Worm (Caenorhabditis elegans) whole organism, mixed stage, embryonic: ENCODE data around the gene K06H7.2.

ENCODE experiments used
- flh-1 ChIP-seq: fragments of 200-800 bp; sonication (Bioruptor generic); optimal IDR thresholded peaks from 2 replicates; lab custom pipeline; 2018; ENCODE audit warnings: mild to moderate bottlenecking, missing genetic modification characterization, moderate library complexity, missing compliant biosample characterization
- lin-32 ChIP-seq: fragments of 200-800 bp; sonication (Bioruptor generic); optimal IDR thresholded peaks from 2 replicates; lab custom pipeline; 2018; ENCODE audit warnings: mild to moderate bottlenecking, missing genetic modification characterization, missing compliant biosample characterization
- nhr-2 ChIP-seq: fragments of 150-350 bp; optimal IDR thresholded peaks from 2 replicates; lab custom pipeline; 2014; ENCODE audit warnings: missing biosample characterization, missing genetic modification characterization
- ztf-11 ChIP-seq: fragments of 150-350 bp; optimal IDR thresholded peaks from 2 replicates; lab custom pipeline; 2014; ENCODE audit warnings: missing biosample characterization, missing genetic modification characterization

DNA sequence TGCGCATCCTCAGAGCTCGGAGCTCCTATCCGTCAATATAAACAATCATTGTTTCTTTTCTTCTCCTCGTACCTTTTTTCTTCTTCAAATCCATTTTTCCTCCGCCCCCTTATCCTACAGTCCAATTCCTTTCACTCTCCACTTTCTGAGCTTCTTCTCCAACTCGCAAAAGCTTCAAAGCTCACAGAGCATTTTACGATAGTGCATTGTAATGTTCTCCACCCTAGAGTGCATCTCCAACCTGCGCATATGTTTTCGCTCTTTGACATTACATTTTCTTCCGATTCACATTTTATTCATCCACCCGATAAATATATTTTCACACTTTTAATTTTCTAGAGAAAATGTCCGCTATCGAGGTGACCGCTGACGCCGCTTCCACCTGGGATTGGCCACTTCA is 44.4 kb downstream of the K06H7.2 start, which contains the start of gene hsp-12.2:
- TF ChIP-seq lin-32 (GFP tag; lab: Kevin White, UChicago) (no peak), nhr-2 (tag; lab: Kevin White, UChicago) (no peak), flh-1 (GFP tag; lab: Kevin White, UChicago) (no peak), ztf-11 (tag; lab: Kevin White, UChicago) (no peak)
